Fruit fly (Drosophila melanogaster) whole organism, wandering third instar larva: ENCODE results near the gene ATPsyngamma.

ENCODE experiments used
- CG32264 ChIP-seq: fragments of 200-800 bp; sonication (Bioruptor generic); optimal IDR thresholded peaks from 2 replicates; lab custom pipeline; 2016; ENCODE audit warnings: missing biosample characterization, missing genetic modification characterization
- CG9705 ChIP-seq: fragments of 200-800 bp; sonication (Bioruptor generic); optimal IDR thresholded peaks from 2 replicates; lab custom pipeline; 2018; ENCODE audit warnings: missing biosample characterization, mild to moderate bottlenecking, missing genetic modification characterization
- CrebA ChIP-seq: fragments of 200-800 bp; sonication (Bioruptor generic); optimal IDR thresholded peaks from 2 replicates; lab custom pipeline; 2016; ENCODE audit warnings: missing biosample characterization, mild to moderate bottlenecking, missing genetic modification characterization, borderline replicate concordance
- Dfd ChIP-seq: fragments of >200 bp; optimal IDR thresholded peaks from 2 replicates; lab custom pipeline; 2017; ENCODE audit warnings: missing biosample characterization, missing genetic modification characterization
- Dif ChIP-seq: fragments of 200-275, 200-300 bp; sonication (Bioruptor generic); optimal IDR thresholded peaks from 2 replicates; lab custom pipeline; 2018; ENCODE audit warnings: missing biosample characterization, missing genetic modification characterization; ENCODE audit not compliant: partially characterized antibody
- GATAd ChIP-seq: sonication (Bioruptor generic); optimal IDR thresholded peaks from 2 replicates; lab custom pipeline; 2016; ENCODE audit warnings: missing biosample characterization, missing genetic modification characterization
- HLH106 ChIP-seq: fragments of 200-800 bp; optimal IDR thresholded peaks from 3 replicates; lab custom pipeline; 2019; ENCODE audit warnings: missing biosample characterization, mild to moderate bottlenecking, missing genetic modification characterization, moderate library complexity
- Hnf4 ChIP-seq: fragments of 200-800 bp; sonication (Bioruptor generic); optimal IDR thresholded peaks from 2 replicates; lab custom pipeline; 2016; ENCODE audit warnings: missing biosample characterization, mild to moderate bottlenecking, missing genetic modification characterization
- Hr78 ChIP-seq: fragments of >200 bp; optimal IDR thresholded peaks from 2 replicates; lab custom pipeline; 2017; ENCODE audit warnings: missing biosample characterization, missing genetic modification characterization
- Hr83 ChIP-seq: fragments of 200-300 bp; sonication (Bioruptor generic); optimal IDR thresholded peaks from 2 replicates; lab custom pipeline; 2016; ENCODE audit warnings: missing biosample characterization, mild to moderate bottlenecking, missing genetic modification characterization, moderate library complexity; ENCODE audit not compliant: poor library complexity, severe bottlenecking
- Mio ChIP-seq: sonication (Bioruptor generic); optimal IDR thresholded peaks from 2 replicates; lab custom pipeline; 2016; ENCODE audit warnings: missing biosample characterization, missing genetic modification characterization
- Myc ChIP-seq: fragments of >200 bp; optimal IDR thresholded peaks from 2 replicates; lab custom pipeline; 2017
- N ChIP-seq: fragments of >200 bp; optimal IDR thresholded peaks from 2 replicates; lab custom pipeline; 2018; ENCODE audit warnings: missing biosample characterization, missing external identifiers, missing genetic modification characterization
- OdsH ChIP-seq: fragments of 200-800 bp; sonication (Bioruptor generic); optimal IDR thresholded peaks from 2 replicates; lab custom pipeline; 2016; ENCODE audit warnings: missing biosample characterization, mild to moderate bottlenecking, missing genetic modification characterization
- Rel ChIP-seq, 2 experiments: fragments of 200-800 bp; sonication (Bioruptor generic) in 1 of 2; optimal IDR thresholded peaks; 2 replicates in 1 of 2; 3 replicates in 1 of 2; lab custom pipeline; 2016 to 2019; ENCODE audit warnings: mild to moderate bottlenecking in 2 of 2, missing biosample characterization in 2 of 2, missing genetic modification characterization in 2 of 2, moderate library complexity in 1 of 2
- Vsx2 ChIP-seq: fragments of 200-300, 225-300 bp; sonication (Bioruptor generic); optimal IDR thresholded peaks from 2 replicates; lab custom pipeline; 2018; ENCODE audit warnings: missing biosample characterization, missing genetic modification characterization; ENCODE audit not compliant: partially characterized antibody
- br ChIP-seq: fragments of 200-800 bp; sonication (Bioruptor generic); optimal IDR thresholded peaks from 2 replicates; lab custom pipeline; 2016; ENCODE audit warnings: missing biosample characterization, missing genetic modification characterization
- dmrt93B ChIP-seq: fragments of 200-800 bp; sonication (Bioruptor generic); optimal IDR thresholded peaks from 2 replicates; lab custom pipeline; 2018; ENCODE audit warnings: missing biosample characterization, mild to moderate bottlenecking, missing genetic modification characterization
- dsf ChIP-seq: sonication (Bioruptor generic); optimal IDR thresholded peaks from 2 replicates; lab custom pipeline; 2016; ENCODE audit warnings: missing biosample characterization, missing genetic modification characterization, borderline replicate concordance
- ey ChIP-seq: fragments of 200-800 bp; sonication (Bioruptor generic); optimal IDR thresholded peaks from 2 replicates; lab custom pipeline; 2016; ENCODE audit warnings: missing biosample characterization, missing genetic modification characterization
- foxo ChIP-seq, 2 experiments: fragments of 200-800 bp; sonication (Bioruptor generic); optimal IDR thresholded peaks; 2 replicates in 1 of 2; 3 replicates in 1 of 2; lab custom pipeline; 2016 to 2017; ENCODE audit warnings: missing biosample characterization in 2 of 2, missing genetic modification characterization in 2 of 2
- fru ChIP-seq: fragments of 200-800 bp; sonication (Bioruptor generic); optimal IDR thresholded peaks from 3 replicates; lab custom pipeline; 2016; ENCODE audit warnings: missing biosample characterization, mild to moderate bottlenecking, missing genetic modification characterization
- h ChIP-seq: fragments of 200-800 bp; sonication (Bioruptor generic); optimal IDR thresholded peaks from 3 replicates; lab custom pipeline; 2016; ENCODE audit warnings: missing biosample characterization, mild to moderate bottlenecking, missing genetic modification characterization
- jim ChIP-seq: fragments of 175-275, 200-325 bp; sonication (Bioruptor generic); optimal IDR thresholded peaks from 2 replicates; lab custom pipeline; 2016; ENCODE audit warnings: missing biosample characterization, mild to moderate bottlenecking, missing genetic modification characterization
- psq ChIP-seq: fragments of 200-800 bp; sonication (Bioruptor generic); optimal IDR thresholded peaks from 3 replicates; lab custom pipeline; 2017; ENCODE audit warnings: missing biosample characterization, mild to moderate bottlenecking, missing genetic modification characterization, moderate library complexity
- rgr ChIP-seq: fragments of 200-800 bp; sonication (Bioruptor generic); optimal IDR thresholded peaks from 3 replicates; lab custom pipeline; 2016; ENCODE audit warnings: missing biosample characterization, mild to moderate bottlenecking, missing genetic modification characterization
- sage ChIP-seq: fragments of 200-800 bp; sonication (Bioruptor generic); optimal IDR thresholded peaks from 2 replicates; lab custom pipeline; 2016; ENCODE audit warnings: missing biosample characterization, mild to moderate bottlenecking, missing genetic modification characterization
- tai ChIP-seq: sonication (Bioruptor generic); optimal IDR thresholded peaks from 2 replicates; lab custom pipeline; 2016; ENCODE audit warnings: missing biosample characterization, missing genetic modification characterization
- woc ChIP-seq: sonication (Bioruptor generic); optimal IDR thresholded peaks from 2 replicates; lab custom pipeline; 2016; ENCODE audit warnings: missing biosample characterization, mild to moderate bottlenecking, missing genetic modification characterization

ATPsyngamma gene

DNA sequence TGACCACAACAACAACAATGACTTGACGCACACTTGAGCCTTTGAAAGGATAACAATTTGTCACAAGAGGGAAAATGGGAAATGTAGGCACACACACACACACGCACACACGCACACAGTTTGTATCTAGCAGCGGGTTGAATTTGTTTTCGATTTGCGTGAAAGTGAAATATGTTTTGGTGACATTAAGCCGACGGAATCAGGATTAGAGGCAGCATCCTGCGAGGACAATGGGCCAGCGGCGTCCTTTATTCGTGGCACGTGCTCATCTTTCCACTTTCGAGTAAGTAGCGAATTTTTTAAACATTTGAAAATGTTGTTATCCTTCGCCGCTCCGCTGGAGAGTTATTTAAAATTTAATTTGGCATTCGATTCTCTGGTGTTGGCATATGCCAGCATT lies 41.7 kb downstream of the ATPsyngamma start:
- TF ChIP-seq dmrt93B (no peak), sage (GFP tag; lab: Kevin White, UChicago) (no peak), br (GFP tag; lab: Kevin White, UChicago) (no peak), psq (GFP tag; lab: Kevin White, UChicago) (no peak)

DNA sequence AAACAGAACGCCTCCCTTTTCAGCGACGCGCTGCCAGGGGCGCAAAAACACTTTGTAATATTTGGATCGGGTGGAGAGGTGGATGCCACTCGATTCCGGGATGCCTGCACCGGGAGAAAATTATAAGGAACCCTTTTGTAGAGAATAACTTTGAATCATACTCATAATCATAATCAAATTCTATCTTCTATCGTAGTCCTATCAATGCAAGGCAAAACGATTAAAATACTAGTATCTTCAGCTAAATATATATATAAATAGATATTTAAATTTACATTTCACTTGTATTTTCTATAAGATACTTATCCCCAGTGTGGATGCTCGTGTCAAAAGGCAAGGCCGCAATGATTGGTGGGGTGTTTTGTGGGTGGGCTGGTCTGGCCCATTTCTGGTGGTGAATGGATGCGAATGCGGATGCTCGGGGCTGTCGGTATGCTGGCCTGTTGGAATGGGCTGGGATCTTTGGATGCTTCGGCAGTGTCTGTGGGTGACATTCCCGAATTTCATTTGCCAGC lies 43.1 kb downstream of the ATPsyngamma start:
- TF ChIP-seq jim (GFP tag; lab: Kevin White, UChicago) = no peak
- peak in 1 of 2 experiments; percentile 6 for TF ChIP-seq foxo (GFP tag; optimal IDR thresholded peaks at IDR 0.05; lab: Kevin White, UChicago)
- no peak for TF ChIP-seq h (GFP tag; lab: Kevin White, UChicago)
- TF ChIP-seq Dfd = no peak
- TF ChIP-seq woc (GFP tag; lab: Kevin White, UChicago) = no peak
- no peak for TF ChIP-seq Vsx2 (GFP tag; lab: Kevin White, UChicago)
- no peak for TF ChIP-seq sage (GFP tag; lab: Kevin White, UChicago)

DNA sequence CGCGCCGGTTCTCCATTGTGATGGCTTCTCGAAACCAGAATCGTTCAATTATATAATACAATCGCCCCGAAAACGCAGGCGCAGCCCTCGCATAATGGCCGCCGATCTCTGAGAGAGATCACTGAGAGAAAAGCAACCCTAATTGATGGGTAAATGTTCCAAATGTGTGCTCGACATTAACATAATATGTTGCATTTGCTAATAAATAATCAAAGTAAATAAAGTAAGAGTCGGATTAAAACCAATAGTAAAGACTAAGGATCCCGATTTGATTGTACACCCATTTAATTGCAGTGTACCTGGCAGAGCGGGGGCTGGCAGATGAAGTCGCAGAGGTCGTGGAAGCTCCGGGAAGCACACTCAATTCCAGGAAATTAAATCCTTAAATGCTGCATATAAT lies 44.4 kb downstream of the ATPsyngamma start:
- no peak for TF ChIP-seq woc (GFP tag; lab: Kevin White, UChicago)
- peak; percentile 47 for TF ChIP-seq fru (GFP tag; lab: Kevin White, UChicago)
- TF ChIP-seq Dif = no peak
- TF ChIP-seq h (GFP tag; lab: Kevin White, UChicago) = peak; percentile 61
- no peak for TF ChIP-seq dsf (GFP tag; lab: Kevin White, UChicago)
- TF ChIP-seq sage (GFP tag; lab: Kevin White, UChicago) = no peak
- TF ChIP-seq ey (GFP tag; lab: Kevin White, UChicago) = peak; percentile 34
- TF ChIP-seq OdsH (GFP tag; lab: Kevin White, UChicago) = no peak
- no peak for TF ChIP-seq Hr78
- TF ChIP-seq tai (GFP tag; lab: Kevin White, UChicago) = no peak
- peak in 1 of 2 experiments; percentile 50 for TF ChIP-seq foxo (GFP tag; optimal IDR thresholded peaks at IDR 0.05; lab: Kevin White, UChicago)
- peak; percentile 30 for TF ChIP-seq br (GFP tag; lab: Kevin White, UChicago)
- TF ChIP-seq jim (GFP tag; lab: Kevin White, UChicago) = no peak
- TF ChIP-seq psq (GFP tag; lab: Kevin White, UChicago) = no peak
- no peak for TF ChIP-seq Rel (GFP tag; optimal IDR thresholded peaks at IDR 0.05; lab: Kevin White, UChicago)
- TF ChIP-seq Rel (tag; optimal IDR thresholded peaks at IDR 0.05; lab: Kevin White, UChicago) = no peak
- no peak for TF ChIP-seq CG32264 (GFP tag; lab: Kevin White, UChicago)
- peak; percentile 45 for TF ChIP-seq HLH106 (tag; lab: Kevin White, UChicago)
- no peak for TF ChIP-seq Vsx2 (GFP tag; lab: Kevin White, UChicago)
- no peak for TF ChIP-seq CG9705 (GFP tag; lab: Kevin White, UChicago)

DNA sequence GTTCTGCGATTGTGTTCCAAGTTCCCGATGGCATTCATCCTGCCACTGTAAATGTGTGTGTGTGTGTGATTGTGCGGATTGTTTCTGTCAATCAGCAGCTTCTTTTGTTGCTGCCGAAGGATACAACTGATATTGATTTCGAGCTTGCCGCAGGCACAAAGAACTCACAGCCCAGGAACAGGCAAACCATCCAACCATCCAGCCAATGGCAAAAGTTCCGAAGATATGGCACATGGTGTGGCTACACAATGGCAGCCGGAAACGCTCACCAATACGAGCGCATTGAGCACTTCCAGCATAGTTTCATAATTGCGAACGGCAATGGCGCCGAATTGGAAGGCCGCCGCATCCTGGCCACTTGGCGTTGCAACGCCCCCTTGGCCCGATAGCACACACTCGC lies 47.2 kb downstream of the ATPsyngamma start:
- TF ChIP-seq CrebA = no peak
- TF ChIP-seq jim (GFP tag; lab: Kevin White, UChicago) = no peak
- no peak for TF ChIP-seq Hr83 (GFP tag; lab: Kevin White, UChicago)
- no peak for TF ChIP-seq woc (GFP tag; lab: Kevin White, UChicago)
- TF ChIP-seq dsf (GFP tag; lab: Kevin White, UChicago) = no peak
- TF ChIP-seq h (GFP tag; lab: Kevin White, UChicago) = no peak
- no peak for TF ChIP-seq fru (GFP tag; lab: Kevin White, UChicago)
- TF ChIP-seq foxo (GFP tag; optimal IDR thresholded peaks at IDR 0.05; lab: Kevin White, UChicago) = no peak
- TF ChIP-seq Mio (GFP tag; lab: Kevin White, UChicago) = no peak

DNA sequence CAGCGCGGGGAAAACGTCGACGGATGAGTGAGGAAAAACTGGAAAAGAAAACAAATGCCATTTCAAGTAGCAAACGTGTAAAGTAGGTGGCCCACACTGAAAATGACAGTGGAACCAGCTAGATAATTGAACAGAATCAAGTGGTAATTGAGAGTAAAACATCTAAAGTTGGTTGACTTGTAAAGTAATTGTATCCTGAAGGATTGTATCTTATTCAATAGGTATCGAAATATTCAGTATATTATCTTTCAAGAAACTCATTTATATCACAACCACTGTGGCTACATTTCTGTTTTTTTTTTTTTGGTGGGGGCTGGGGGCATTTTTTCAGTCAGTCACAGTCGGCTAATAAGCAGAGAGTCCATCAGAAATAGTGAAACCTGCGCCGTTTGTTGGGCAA lies 49.7 kb downstream of the ATPsyngamma start:
- TF ChIP-seq Vsx2 (GFP tag; lab: Kevin White, UChicago) = no peak
- TF ChIP-seq HLH106 (tag; lab: Kevin White, UChicago) = no peak
- no peak for TF ChIP-seq Myc
- no peak for TF ChIP-seq Mio (GFP tag; lab: Kevin White, UChicago)
- no peak for TF ChIP-seq dmrt93B
- TF ChIP-seq N (GFP tag; lab: Kevin White, UChicago) = no peak
- no peak for TF ChIP-seq rgr (GFP tag; lab: Kevin White, UChicago)
- no peak for TF ChIP-seq Dif
- no peak for TF ChIP-seq foxo (GFP tag; optimal IDR thresholded peaks at IDR 0.05; lab: Kevin White, UChicago)
- TF ChIP-seq Hnf4 = no peak
- TF ChIP-seq jim (GFP tag; lab: Kevin White, UChicago) = no peak
- no peak for TF ChIP-seq GATAd (GFP tag; lab: Kevin White, UChicago)
